Worm (Caenorhabditis elegans): ENCODE data around the gene nhr-30.

ce11 chrV:9094060-9094628 lies 49.2 kb downstream of the nhr-30 start:
- no peak for TF ChIP-seq unc-39 (tag; optimal IDR thresholded peaks at IDR 0.05)
- TF ChIP-seq ZK546.5 (tag; optimal IDR thresholded peaks at IDR 0.05), result no peak
- TF ChIP-seq nhr-77 (tag; optimal IDR thresholded peaks at IDR 0.05), result no peak
- peak in 1 of 2 experiments; percentile 39 for TF ChIP-seq mdl-1 (tag; optimal IDR thresholded peaks at IDR 0.05)
- TF ChIP-seq ama-1 (optimal IDR thresholded peaks at IDR 0.05), result peak; percentile 46
- no peak for TF ChIP-seq lin-39 (tag; optimal IDR thresholded peaks at IDR 0.05)
- TF ChIP-seq snpc-4 (tag; optimal IDR thresholded peaks at IDR 0.05), result peak; percentile 35
- TF ChIP-seq aly-2 (tag; optimal IDR thresholded peaks at IDR 0.05), result no peak
- TF ChIP-seq lsy-2 (tag; optimal IDR thresholded peaks at IDR 0.05), result peak in 1 of 2 experiments; percentile 72
- TF ChIP-seq ztf-1 (GFP tag; conservative IDR thresholded peaks at IDR 0.05), result no peak
